Worm (Caenorhabditis elegans) whole organism, late embryonic: ENCODE measurements around the gene K07F5.6.

Experiments
- ama-1 ChIP-seq: fragments of 150-350 bp; optimal IDR thresholded peaks from 2 replicates; lab custom pipeline; 2014
- dmd-4 ChIP-seq: sonication (generic microtip); optimal IDR thresholded peaks from 2 replicates; lab custom pipeline; 2016; ENCODE audit warnings: borderline replicate concordance, missing genetic modification characterization, missing compliant biosample characterization
- ets-4 ChIP-seq: sonication (generic microtip); optimal IDR thresholded peaks from 2 replicates; lab custom pipeline; 2016; ENCODE audit warnings: missing genetic modification characterization, missing compliant biosample characterization
- fkh-10 ChIP-seq: fragments of 150-350 bp; optimal IDR thresholded peaks from 2 replicates; lab custom pipeline; 2014; ENCODE audit warnings: missing biosample characterization, missing genetic modification reagents, missing genetic modification characterization
- pat-9 ChIP-seq: fragments of 200-800 bp; sonication (Bioruptor generic); optimal IDR thresholded peaks from 2 replicates; lab custom pipeline; 2018; ENCODE audit warnings: mild to moderate bottlenecking, missing genetic modification characterization, moderate library complexity, missing compliant biosample characterization
- pha-4 ChIP-seq: fragments of 150-350 bp; optimal IDR thresholded peaks from 2 replicates; lab custom pipeline; 2018; ENCODE audit warnings: missing biosample characterization, missing genetic modification reagents, missing genetic modification characterization
- pqm-1 ChIP-seq: sonication (generic microtip); optimal IDR thresholded peaks from 2 replicates; lab custom pipeline; 2016; ENCODE audit warnings: missing genetic modification characterization, missing compliant biosample characterization
- sox-4 ChIP-seq: sonication (generic microtip); optimal IDR thresholded peaks from 2 replicates; lab custom pipeline; 2017; ENCODE audit warnings: mild to moderate bottlenecking, missing genetic modification characterization, inconsistent platforms, missing compliant biosample characterization
- tbx-2 ChIP-seq: sonication (generic microtip); optimal IDR thresholded peaks from 2 replicates; lab custom pipeline; 2016; ENCODE audit warnings: missing genetic modification characterization, missing compliant biosample characterization
- unc-55 ChIP-seq: sonication (generic microtip); optimal IDR thresholded peaks from 2 replicates; lab custom pipeline; 2017; ENCODE audit warnings: missing biosample characterization, missing genetic modification reagents, missing genetic modification characterization
- ztf-16 ChIP-seq: sonication (generic microtip); optimal IDR thresholded peaks from 2 replicates; lab custom pipeline; 2017; ENCODE audit warnings: missing genetic modification characterization, missing compliant biosample characterization

DNA sequence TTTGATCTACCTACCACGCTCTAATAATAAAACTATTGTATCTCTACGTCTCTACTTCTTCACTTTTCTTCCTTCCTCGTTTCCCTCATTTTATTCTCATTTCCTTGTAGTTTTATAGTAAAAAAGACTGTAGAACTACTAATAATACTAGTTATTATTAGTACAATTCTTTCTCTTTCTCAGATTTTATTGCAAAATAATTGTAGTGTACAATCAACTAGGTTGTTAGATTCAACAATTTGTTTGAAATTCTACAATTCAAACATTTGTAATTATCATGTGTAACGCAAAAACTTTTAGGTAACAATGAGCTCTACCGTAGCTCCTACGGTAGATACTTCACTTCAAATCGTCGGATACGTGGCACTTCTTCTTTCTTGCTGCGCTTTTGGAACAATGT is 9.2 kb upstream of the K07F5.6 start, which contains the start of gene K07F5.12:
- no peak for TF ChIP-seq unc-55
- no peak for TF ChIP-seq pha-4 (tag; lab: Kevin White, UChicago)
- no peak for TF ChIP-seq ets-4
- no peak for TF ChIP-seq ztf-16 (tag; lab: Kevin White, UChicago)
- TF ChIP-seq pqm-1, result no peak
- no peak for TF ChIP-seq tbx-2
- no peak for TF ChIP-seq ama-1 (lab: Kevin White, UChicago)
- no peak for TF ChIP-seq pat-9 (tag; lab: Kevin White, UChicago)
- TF ChIP-seq dmd-4 (tag; lab: Kevin White, UChicago), result no peak
- TF ChIP-seq sox-4 (tag; lab: Kevin White, UChicago), result no peak
- no peak for TF ChIP-seq fkh-10 (GFP tag; lab: Kevin White, UChicago)
